In the genomic region with DNA sequence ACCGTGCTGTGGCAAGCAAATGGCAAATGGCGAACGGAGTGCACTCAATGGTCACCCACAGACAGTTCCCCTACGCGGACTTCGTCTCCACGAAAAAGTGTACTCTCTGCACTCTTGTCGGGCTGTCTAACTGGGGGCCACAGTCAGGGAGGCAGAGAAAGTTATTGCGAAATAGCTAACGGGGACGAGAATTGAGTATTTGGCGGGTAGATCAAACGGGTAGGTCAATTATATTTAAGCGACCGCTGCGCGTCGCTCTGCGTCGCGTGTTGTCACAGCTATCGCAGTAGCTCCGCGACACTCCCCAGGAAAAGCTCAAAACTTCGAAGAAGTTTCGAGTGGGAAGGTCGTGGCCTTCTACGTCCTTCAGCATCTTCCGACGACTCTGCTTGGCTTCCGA, we compare ENCODE assay signal across 4 worm cellular contexts.
TF ChIP-seq lines count a peak whose summit lies in the region.

No protein-coding gene starts in this region.

TF ChIP-seq in whole organism, L1 larva, 84 proteins besides CTCF, POLR2A, EP300 and RAD21:
- no peak for TF ChIP-seq ztf-4 (tag; optimal IDR thresholded peaks at IDR 0.05; lab: Kevin White, UChicago)
- peak; percentile 4 for TF ChIP-seq blmp-1 (tag; optimal IDR thresholded peaks at IDR 0.05; lab: Kevin White, UChicago)
- peak in 1 of 2 experiments; percentile 8 for TF ChIP-seq lin-35 (GFP tag; optimal IDR thresholded peaks at IDR 0.05; lab: Kevin White, UChicago)
- TF ChIP-seq nhr-85 (tag; lab: Kevin White, UChicago) = peak; percentile 31
- TF ChIP-seq zip-4 (GFP tag; optimal IDR thresholded peaks at IDR 0.05; lab: Kevin White, UChicago) = peak; percentile 65
- TF ChIP-seq efl-1 (optimal IDR thresholded peaks at IDR 0.05; lab: Kevin White, UChicago) = peak in 1 of 2 experiments; percentile 43
- TF ChIP-seq efl-1 (GFP tag; optimal IDR thresholded peaks at IDR 0.05 in 1 of 2; lab: Kevin White, UChicago) = peak in 1 of 2 experiments; percentile 45
- TF ChIP-seq skn-1 (tag; optimal IDR thresholded peaks at IDR 0.05; lab: Kevin White, UChicago) = no peak
- no peak for TF ChIP-seq hpl-2 (GFP tag; optimal IDR thresholded peaks at IDR 0.05; lab: Kevin White, UChicago)
- peak in 2 of 3 experiments; percentile 6 to 38 for TF ChIP-seq dpl-1 (GFP tag; optimal IDR thresholded peaks at IDR 0.05; lab: Kevin White, UChicago)

TF ChIP-seq in whole organism, L2 larva, 48 proteins besides CTCF, POLR2A, EP300 and RAD21:
- TF ChIP-seq skn-1 (tag; optimal IDR thresholded peaks at IDR 0.05; lab: Kevin White, UChicago) (no peak), unc-62 (GFP tag; optimal IDR thresholded peaks at IDR 0.05; lab: Kevin White, UChicago) (no peak), nhr-129 (tag; optimal IDR thresholded peaks at IDR 0.05; lab: Kevin White, UChicago) (peak; percentile 13)
TF ChIP-seq in whole organism, L2 larva: peak in this region for 1.

TF ChIP-seq in whole organism, mixed stage, embryonic, 35 proteins besides CTCF, POLR2A, EP300 and RAD21:
- peak; percentile 9 for TF ChIP-seq blmp-1 (tag; optimal IDR thresholded peaks at IDR 0.05; lab: Kevin White, UChicago)
- no peak for TF ChIP-seq cnd-1 (tag; optimal IDR thresholded peaks at IDR 0.05; lab: Kevin White, UChicago)

TF ChIP-seq in whole organism, young adult, 124 proteins besides CTCF, POLR2A, EP300 and RAD21:
- TF ChIP-seq snpc-4 (GFP tag; optimal IDR thresholded peaks at IDR 0.05; lab: Kevin White, UChicago) (no peak), snpc-4 (tag; optimal IDR thresholded peaks at IDR 0.05; lab: Kevin White, UChicago) (peak in 1 of 4 experiments; percentile 39), ekl-4 (GFP tag; IDR thresholded peaks at IDR 0.05; lab: Robert Waterston, UW) (no peak), B0019.2 (GFP tag; conservative IDR thresholded peaks at IDR 0.05; lab: Robert Waterston, UW) (no peak), aptf-2 (GFP tag; conservative IDR thresholded peaks at IDR 0.05; lab: Robert Waterston, UW) (no peak), dpff-1 (tag; optimal IDR thresholded peaks at IDR 0.05; lab: Kevin White, UChicago) (no peak), fkh-3 (tag; optimal IDR thresholded peaks at IDR 0.05; lab: Kevin White, UChicago) (no peak), efl-1 (GFP tag; optimal IDR thresholded peaks at IDR 0.05; lab: Kevin White, UChicago) (peak; percentile 30), ets-4 (GFP tag; optimal IDR thresholded peaks at IDR 0.05; lab: Kevin White, UChicago) (no peak), attf-6 (GFP tag; IDR thresholded peaks at IDR 0.05; lab: Robert Waterston, UW) (0 out of 2 replicates have a peak, but pooled peaks have one; percentile 46), cebp-1 (GFP tag; IDR thresholded peaks at IDR 0.05; lab: Robert Waterston, UW) (peak; percentile 87), cebp-1 (tag; optimal IDR thresholded peaks at IDR 0.05; lab: Kevin White, UChicago) (peak; percentile 94), cebp-2 (GFP tag; IDR thresholded peaks at IDR 0.05; lab: Robert Waterston, UW) (peak; percentile 68; the same call in 1 of the 2 replicates), dox-1 (GFP tag; IDR thresholded peaks at IDR 0.05; lab: Robert Waterston, UW) (0 out of 2 replicates have a peak, but pooled peaks have one; percentile 18)

Comparison
In these comparisons a context has a peak if more than half of its experiments do, and no peak if none do; other contexts are left out.
1. Of the 8 proteins assayed by ChIP-seq in both whole organism, young adult and whole organism, L1 larva: peak only in whole organism, young adult: none; only in whole organism, L1 larva: dpl-1; in both: none; in neither: 4; mixed calls (peak in some experiments, not most) for 3.